Fruit fly (Drosophila melanogaster): ENCODE data around the gene Tfb5.

The Tfb5 gene

dm6 chr2L:4976988-4977551 is 33.6 kb downstream of the Tfb5 start, which contains the start of the genes Gmd and CG3792:
Gmd (minus strand) TSS chr2L:4977023.
CG3792 (plus strand) TSS chr2L:4977312.
- TF ChIP-seq CG8632 (GFP tag; optimal IDR thresholded peaks at IDR 0.05) (peak; percentile 92), Sox14 (GFP tag; optimal IDR thresholded peaks at IDR 0.05) (peak; percentile 95), CG8319 (GFP tag; optimal IDR thresholded peaks at IDR 0.05) (peak; percentile 93), Sox102F (GFP tag; optimal IDR thresholded peaks at IDR 0.05) (no peak), CG32006 (GFP tag; optimal IDR thresholded peaks at IDR 0.05) (no peak), Blimp-1 (GFP tag; optimal IDR thresholded peaks at IDR 0.05) (peak; percentile 81), Lpt (GFP tag; optimal IDR thresholded peaks at IDR 0.05) (peak; percentile 90), vri (GFP tag; optimal IDR thresholded peaks at IDR 0.05) (peak; percentile 91), CG8119 (GFP tag; IDR thresholded peaks at IDR 0.05) (peak; percentile 94), CG11294 (GFP tag; IDR thresholded peaks at IDR 0.05) (peak; percentile 93), CG15336 (GFP tag; IDR thresholded peaks at IDR 0.05) (peak; percentile 95), CG34406 (GFP tag; optimal IDR thresholded peaks at IDR 0.05) (peak; percentile 92), CG1621 (tag; optimal IDR thresholded peaks at IDR 0.05) (peak; percentile 90), Eip78C (GFP tag) (peak; percentile 99), CG6854 (GFP tag; optimal IDR thresholded peaks at IDR 0.05) (peak; percentile 73), dsx (GFP tag; optimal IDR thresholded peaks at IDR 0.05; ENCODE audit: poor library complexity, severe bottlenecking) (peak; percentile 91), CG9139 (GFP tag; optimal IDR thresholded peaks at IDR 0.05) (no peak), CG6276 (GFP tag; optimal IDR thresholded peaks at IDR 0.05) (no peak), lz (GFP tag; optimal IDR thresholded peaks at IDR 0.05) (peak; percentile 94), esn (GFP tag; optimal IDR thresholded peaks at IDR 0.05) (peak; percentile 96), CG11902 (GFP tag; optimal IDR thresholded peaks at IDR 0.05) (peak; percentile 91), Sox15 (GFP tag; optimal IDR thresholded peaks at IDR 0.05) (peak; percentile 91), CG3032 (tag; optimal IDR thresholded peaks at IDR 0.05) (peak; percentile 95), achi (GFP tag; optimal IDR thresholded peaks at IDR 0.05) (no peak), Gug (GFP tag; IDR thresholded peaks at IDR 0.05) (peak; percentile 93), Ets96B (tag; optimal IDR thresholded peaks at IDR 0.05) (peak; percentile 94), salr (GFP tag; optimal IDR thresholded peaks at IDR 0.05) (peak in 1 of 2 experiments; percentile 80), CG31627 (GFP tag; optimal IDR thresholded peaks at IDR 0.05) (peak; percentile 96), CG6792 (GFP tag; optimal IDR thresholded peaks at IDR 0.05) (peak; percentile 92), topi (GFP tag; optimal IDR thresholded peaks at IDR 0.05) (peak; percentile 95), acj6 (GFP tag; optimal IDR thresholded peaks at IDR 0.05) (peak; percentile 96), CG11762 (GFP tag; optimal IDR thresholded peaks at IDR 0.05; ENCODE audit: insufficient read depth) (peak; percentile 93), Hr38 (GFP tag; optimal IDR thresholded peaks at IDR 0.05) (peak; percentile 74), Hr39 (GFP tag; optimal IDR thresholded peaks at IDR 0.05) (peak; percentile 94), CG6163 (GFP tag; IDR thresholded peaks at IDR 0.05) (peak; percentile 91), CG4318 (GFP tag; optimal IDR thresholded peaks at IDR 0.05) (no peak), Met (GFP tag; optimal IDR thresholded peaks at IDR 0.05) (no peak), fd59A (GFP tag; optimal IDR thresholded peaks at IDR 0.05) (peak; percentile 84), cyc (GFP tag; optimal IDR thresholded peaks at IDR 0.05) (peak; percentile 95), spab (GFP tag; optimal IDR thresholded peaks at IDR 0.05) (no peak), net (GFP tag; optimal IDR thresholded peaks at IDR 0.05) (no peak), eg (GFP tag; IDR thresholded peaks at IDR 0.05) (peak; percentile 97), Eip75B (GFP tag; optimal IDR thresholded peaks at IDR 0.05) (peak; percentile 94), fkh (GFP tag; optimal IDR thresholded peaks at IDR 0.05) (peak; percentile 91), dac (GFP tag; optimal IDR thresholded peaks at IDR 0.05) (peak; percentile 65)
